Worm (Caenorhabditis elegans) whole organism, young adult: ENCODE data around the gene ttbk-5.

ENCODE experiments used
- B0261.1 ChIP-seq: sonication (generic microtip); optimal IDR thresholded peaks from 2 replicates; lab custom pipeline; 2016; ENCODE audit warnings: mild to moderate bottlenecking, missing genetic modification characterization, moderate library complexity, missing compliant biosample characterization
- Y79H2A.3 ChIP-seq: fragments of 200-800 bp; sonication (Bioruptor generic); conservative IDR thresholded peaks from 2 replicates; pipeline ENCODE4 v1.3.6; 2022; ENCODE audit warnings: missing genetic modification reagents, missing genetic modification characterization, missing compliant biosample characterization
- mel-28 ChIP-seq: sonication (generic microtip); optimal IDR thresholded peaks from 2 replicates; lab custom pipeline; 2016; ENCODE audit warnings: borderline replicate concordance, mild to moderate bottlenecking, missing genetic modification characterization, missing compliant biosample characterization

DNA sequence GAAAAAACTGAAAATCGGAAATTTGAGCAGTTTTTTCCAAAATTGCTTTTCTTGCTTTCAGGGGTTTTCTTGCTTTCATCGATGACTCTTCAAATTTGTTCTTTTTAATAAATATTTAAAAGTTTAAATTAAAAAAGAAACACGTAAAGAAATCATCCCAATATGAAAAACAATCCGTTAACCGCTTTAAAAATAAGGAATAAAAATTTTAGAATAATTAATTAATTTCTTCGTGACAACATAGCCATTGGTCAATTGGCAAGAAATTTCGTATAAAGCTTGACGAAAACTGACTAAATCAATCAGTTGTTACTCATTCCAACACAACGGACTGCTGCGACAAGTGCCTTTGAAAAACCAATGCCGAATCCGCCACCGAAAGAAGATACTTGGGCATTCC lies 22.1 kb downstream of the ttbk-5 start, which contains the start of gene nsph-3.2:
- TF ChIP-seq Y79H2A.3 (GFP tag; lab: Robert Waterston, UW), result no peak
- TF ChIP-seq B0261.1, result no peak
- TF ChIP-seq mel-28 (tag; lab: Kevin White, UChicago), result no peak
